Fruit fly (Drosophila melanogaster) whole organism, wandering third instar larva: ENCODE measurements around the gene MTF-1.

Experiments
- Abd-B ChIP-seq: fragments of >200 bp; optimal IDR thresholded peaks from 2 replicates; lab custom pipeline; 2017; ENCODE audit warnings: missing biosample characterization, missing genetic modification characterization
- CG32264 ChIP-seq: fragments of 200-800 bp; sonication (Bioruptor generic); optimal IDR thresholded peaks from 2 replicates; lab custom pipeline; 2016; ENCODE audit warnings: missing biosample characterization, missing genetic modification characterization
- CG9705 ChIP-seq: fragments of 200-800 bp; sonication (Bioruptor generic); optimal IDR thresholded peaks from 2 replicates; lab custom pipeline; 2018; ENCODE audit warnings: missing biosample characterization, mild to moderate bottlenecking, missing genetic modification characterization
- CrebA ChIP-seq: fragments of 200-800 bp; sonication (Bioruptor generic); optimal IDR thresholded peaks from 2 replicates; lab custom pipeline; 2016; ENCODE audit warnings: missing biosample characterization, mild to moderate bottlenecking, missing genetic modification characterization, borderline replicate concordance
- Dfd ChIP-seq: fragments of >200 bp; optimal IDR thresholded peaks from 2 replicates; lab custom pipeline; 2017; ENCODE audit warnings: missing biosample characterization, missing genetic modification characterization
- Dif ChIP-seq: fragments of 200-275, 200-300 bp; sonication (Bioruptor generic); optimal IDR thresholded peaks from 2 replicates; lab custom pipeline; 2018; ENCODE audit warnings: missing biosample characterization, missing genetic modification characterization; ENCODE audit not compliant: partially characterized antibody
- GATAd ChIP-seq: sonication (Bioruptor generic); optimal IDR thresholded peaks from 2 replicates; lab custom pipeline; 2016; ENCODE audit warnings: missing biosample characterization, missing genetic modification characterization
- Hnf4 ChIP-seq: fragments of 200-800 bp; sonication (Bioruptor generic); optimal IDR thresholded peaks from 2 replicates; lab custom pipeline; 2016; ENCODE audit warnings: missing biosample characterization, mild to moderate bottlenecking, missing genetic modification characterization
- Hr78 ChIP-seq: fragments of >200 bp; optimal IDR thresholded peaks from 2 replicates; lab custom pipeline; 2017; ENCODE audit warnings: missing biosample characterization, missing genetic modification characterization
- Hr83 ChIP-seq: fragments of 200-300 bp; sonication (Bioruptor generic); optimal IDR thresholded peaks from 2 replicates; lab custom pipeline; 2016; ENCODE audit warnings: missing biosample characterization, mild to moderate bottlenecking, missing genetic modification characterization, moderate library complexity; ENCODE audit not compliant: poor library complexity, severe bottlenecking
- Mio ChIP-seq: sonication (Bioruptor generic); optimal IDR thresholded peaks from 2 replicates; lab custom pipeline; 2016; ENCODE audit warnings: missing biosample characterization, missing genetic modification characterization
- Myc ChIP-seq: fragments of >200 bp; optimal IDR thresholded peaks from 2 replicates; lab custom pipeline; 2017
- OdsH ChIP-seq: fragments of 200-800 bp; sonication (Bioruptor generic); optimal IDR thresholded peaks from 2 replicates; lab custom pipeline; 2016; ENCODE audit warnings: missing biosample characterization, mild to moderate bottlenecking, missing genetic modification characterization
- Rel ChIP-seq, 2 experiments: fragments of 200-800 bp; sonication (Bioruptor generic) in 1 of 2; optimal IDR thresholded peaks; 2 replicates in 1 of 2; 3 replicates in 1 of 2; lab custom pipeline; 2016 to 2019; ENCODE audit warnings: mild to moderate bottlenecking in 2 of 2, missing biosample characterization in 2 of 2, missing genetic modification characterization in 2 of 2, moderate library complexity in 1 of 2
- Sp1 ChIP-seq: fragments of 200-800 bp; sonication (Bioruptor generic); optimal IDR thresholded peaks from 3 replicates; lab custom pipeline; 2019; ENCODE audit warnings: missing biosample characterization, mild to moderate bottlenecking, missing genetic modification characterization, moderate library complexity
- Vsx2 ChIP-seq: fragments of 200-300, 225-300 bp; sonication (Bioruptor generic); optimal IDR thresholded peaks from 2 replicates; lab custom pipeline; 2018; ENCODE audit warnings: missing biosample characterization, missing genetic modification characterization; ENCODE audit not compliant: partially characterized antibody
- br ChIP-seq: fragments of 200-800 bp; sonication (Bioruptor generic); optimal IDR thresholded peaks from 2 replicates; lab custom pipeline; 2016; ENCODE audit warnings: missing biosample characterization, missing genetic modification characterization
- brk ChIP-seq: fragments of 200-800 bp; sonication (Bioruptor generic); optimal IDR thresholded peaks from 2 replicates; lab custom pipeline; 2016; ENCODE audit warnings: missing biosample characterization, mild to moderate bottlenecking, missing genetic modification characterization
- dmrt93B ChIP-seq: fragments of 200-800 bp; sonication (Bioruptor generic); optimal IDR thresholded peaks from 2 replicates; lab custom pipeline; 2018; ENCODE audit warnings: missing biosample characterization, mild to moderate bottlenecking, missing genetic modification characterization
- dsf ChIP-seq: sonication (Bioruptor generic); optimal IDR thresholded peaks from 2 replicates; lab custom pipeline; 2016; ENCODE audit warnings: missing biosample characterization, missing genetic modification characterization, borderline replicate concordance
- ey ChIP-seq: fragments of 200-800 bp; sonication (Bioruptor generic); optimal IDR thresholded peaks from 2 replicates; lab custom pipeline; 2016; ENCODE audit warnings: missing biosample characterization, missing genetic modification characterization
- foxo ChIP-seq, 2 experiments: fragments of 200-800 bp; sonication (Bioruptor generic); optimal IDR thresholded peaks; 2 replicates in 1 of 2; 3 replicates in 1 of 2; lab custom pipeline; 2016 to 2017; ENCODE audit warnings: missing biosample characterization in 2 of 2, missing genetic modification characterization in 2 of 2
- fru ChIP-seq: fragments of 200-800 bp; sonication (Bioruptor generic); optimal IDR thresholded peaks from 3 replicates; lab custom pipeline; 2016; ENCODE audit warnings: missing biosample characterization, mild to moderate bottlenecking, missing genetic modification characterization
- jim ChIP-seq: fragments of 175-275, 200-325 bp; sonication (Bioruptor generic); optimal IDR thresholded peaks from 2 replicates; lab custom pipeline; 2016; ENCODE audit warnings: missing biosample characterization, mild to moderate bottlenecking, missing genetic modification characterization
- lola ChIP-seq: fragments of >200 bp; optimal IDR thresholded peaks from 2 replicates; lab custom pipeline; 2017; ENCODE audit warnings: missing biosample characterization, missing genetic modification characterization
- pan ChIP-seq: fragments of >200 bp; optimal IDR thresholded peaks from 2 replicates; lab custom pipeline; 2017
- psq ChIP-seq: fragments of 200-800 bp; sonication (Bioruptor generic); optimal IDR thresholded peaks from 3 replicates; lab custom pipeline; 2017; ENCODE audit warnings: missing biosample characterization, mild to moderate bottlenecking, missing genetic modification characterization, moderate library complexity
- rgr ChIP-seq: fragments of 200-800 bp; sonication (Bioruptor generic); optimal IDR thresholded peaks from 3 replicates; lab custom pipeline; 2016; ENCODE audit warnings: missing biosample characterization, mild to moderate bottlenecking, missing genetic modification characterization
- sage ChIP-seq: fragments of 200-800 bp; sonication (Bioruptor generic); optimal IDR thresholded peaks from 2 replicates; lab custom pipeline; 2016; ENCODE audit warnings: missing biosample characterization, mild to moderate bottlenecking, missing genetic modification characterization
- sv ChIP-seq: fragments of 200-800 bp; sonication (Bioruptor generic); optimal IDR thresholded peaks from 3 replicates; lab custom pipeline; 2016; ENCODE audit warnings: missing biosample characterization, missing genetic modification characterization
- tai ChIP-seq: sonication (Bioruptor generic); optimal IDR thresholded peaks from 2 replicates; lab custom pipeline; 2016; ENCODE audit warnings: missing biosample characterization, missing genetic modification characterization
- woc ChIP-seq: sonication (Bioruptor generic); optimal IDR thresholded peaks from 2 replicates; lab custom pipeline; 2016; ENCODE audit warnings: missing biosample characterization, mild to moderate bottlenecking, missing genetic modification characterization

Gene MTF-1

DNA sequence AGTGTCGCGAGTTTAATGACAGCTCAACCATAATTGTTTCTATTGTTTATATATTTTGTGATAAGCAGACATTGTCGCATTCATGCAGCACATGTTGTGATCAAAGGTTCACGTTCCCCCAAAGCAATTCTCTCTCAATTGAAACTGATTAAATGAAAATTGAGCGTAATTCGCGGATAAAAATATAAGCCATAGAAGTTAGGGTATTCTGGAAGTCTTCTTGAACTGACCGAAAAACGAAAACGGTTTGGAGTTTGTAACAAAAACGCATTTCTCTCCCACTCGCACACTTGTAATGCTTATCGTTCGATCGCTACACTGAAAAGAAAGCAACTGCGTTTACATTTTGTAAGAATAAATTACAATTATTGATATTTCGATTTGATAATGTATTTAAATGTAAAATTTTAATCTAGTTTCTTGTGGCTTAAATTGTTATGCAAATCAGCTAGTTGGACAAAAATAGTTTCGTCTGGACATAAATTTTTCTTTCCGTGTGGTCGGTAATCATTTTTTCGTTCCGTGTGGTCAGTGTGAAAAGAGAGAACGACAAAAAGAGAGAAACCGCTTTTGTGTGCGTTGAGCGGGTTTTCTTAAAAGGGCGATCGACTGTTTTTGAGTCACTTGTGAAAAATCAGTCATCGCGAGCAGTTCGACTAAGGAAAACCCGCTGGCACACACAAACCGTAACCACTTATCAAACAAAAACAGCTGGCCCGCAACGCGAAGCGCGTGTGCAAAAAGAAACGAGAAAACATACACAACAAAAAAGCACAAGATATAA, 7.3 kb upstream of the MTF-1 start, which contains the start of gene aay (continued):
- TF ChIP-seq jim (no peak), dsf (GFP tag; lab: Kevin White, UChicago) (peak; percentile 93), Sp1 (GFP tag; lab: Kevin White, UChicago) (peak; percentile 98), Hr78 (GFP tag; lab: Kevin White, UChicago) (no peak)
- TF ChIP-seq, all 38 proteins: peak for 25

DNA sequence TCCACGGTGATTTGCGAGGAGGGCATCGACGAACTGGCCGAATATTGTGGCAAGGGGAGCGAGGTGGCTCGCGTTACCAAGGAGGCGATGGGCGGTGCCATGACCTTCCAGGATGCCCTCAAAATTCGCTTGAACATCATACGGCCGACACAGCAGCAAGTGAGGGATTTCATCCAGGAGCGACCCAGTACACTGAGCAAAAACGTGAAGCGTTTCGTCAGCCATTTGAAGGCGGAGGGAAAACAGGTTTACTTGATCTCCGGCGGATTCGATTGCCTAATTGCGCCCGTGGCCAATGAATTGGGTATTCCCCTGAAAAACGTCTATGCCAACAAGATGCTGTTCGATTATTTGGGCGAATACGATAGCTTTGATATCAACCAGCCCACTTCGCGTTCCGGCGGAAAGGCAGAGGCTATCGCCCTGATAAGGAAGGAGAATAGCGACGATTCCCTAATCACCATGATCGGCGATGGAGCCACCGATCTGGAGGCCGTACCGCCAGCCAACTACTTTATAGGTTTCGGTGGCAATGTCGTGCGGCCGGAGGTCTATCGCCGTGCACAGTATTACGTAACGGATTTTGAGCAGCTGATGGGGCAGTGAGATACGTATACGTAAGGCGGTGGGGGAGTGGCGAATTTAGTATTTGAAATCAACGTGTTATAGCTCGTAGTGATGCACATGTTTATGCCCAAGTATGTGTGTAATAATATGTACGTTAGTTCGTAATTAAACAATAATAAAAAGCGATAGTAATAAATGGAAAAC, 6.2 kb upstream of the MTF-1 start:
- TF ChIP-seq brk (GFP tag; lab: Kevin White, UChicago) (no peak), Myc (lab: Kevin White, UChicago) (no peak), OdsH (GFP tag; lab: Kevin White, UChicago) (no peak), Rel (GFP tag; optimal IDR thresholded peaks at IDR 0.05; lab: Kevin White, UChicago) (no peak), Rel (tag; optimal IDR thresholded peaks at IDR 0.05; lab: Kevin White, UChicago) (peak; percentile 76)

DNA sequence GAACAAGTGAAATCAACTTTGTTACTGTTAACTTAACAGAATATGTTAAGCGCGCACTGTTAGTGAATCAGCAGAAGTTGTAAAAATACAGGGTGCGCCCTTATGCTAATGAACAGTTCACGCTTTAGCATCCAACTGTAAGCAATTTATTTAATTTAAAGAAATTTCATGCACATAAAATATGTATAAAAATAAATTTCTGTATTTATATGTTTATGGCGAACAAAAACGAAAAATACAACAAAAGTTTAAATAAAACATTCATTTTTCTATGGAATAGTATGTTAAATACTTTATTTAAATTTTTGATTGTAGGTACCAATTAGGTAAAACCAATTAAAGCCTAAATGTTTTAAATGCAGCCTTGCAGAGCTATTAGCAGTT, 5.6 kb upstream of the MTF-1 start:
- TF ChIP-seq psq = no peak
- TF ChIP-seq sage = peak; percentile 8
- no peak for TF ChIP-seq lola (GFP tag; lab: Kevin White, UChicago)
- no peak for TF ChIP-seq GATAd (GFP tag; lab: Kevin White, UChicago)
- TF ChIP-seq br (GFP tag; lab: Kevin White, UChicago) = no peak
- TF ChIP-seq Sp1 (GFP tag; lab: Kevin White, UChicago) = peak; percentile 4
- TF ChIP-seq rgr = no peak
- TF ChIP-seq woc (GFP tag; lab: Kevin White, UChicago) = no peak
- no peak for TF ChIP-seq Abd-B (GFP tag; lab: Kevin White, UChicago)
- TF ChIP-seq tai (GFP tag; lab: Kevin White, UChicago) = no peak
- no peak for TF ChIP-seq fru
- no peak for TF ChIP-seq Myc (lab: Kevin White, UChicago)
- no peak for TF ChIP-seq sv
- TF ChIP-seq CG32264 (GFP tag; lab: Kevin White, UChicago) = no peak
- TF ChIP-seq CG9705 (GFP tag; lab: Kevin White, UChicago) = no peak
- peak in 1 of 2 experiments; percentile 14 for TF ChIP-seq foxo (GFP tag; optimal IDR thresholded peaks at IDR 0.05; lab: Kevin White, UChicago)
- no peak for TF ChIP-seq pan (lab: Kevin White, UChicago)
- TF ChIP-seq Rel (GFP tag; optimal IDR thresholded peaks at IDR 0.05; lab: Kevin White, UChicago) = no peak
- TF ChIP-seq Rel (tag; optimal IDR thresholded peaks at IDR 0.05; lab: Kevin White, UChicago) = no peak
- no peak for TF ChIP-seq Mio (GFP tag; lab: Kevin White, UChicago)
- TF ChIP-seq Hnf4 (GFP tag; lab: Kevin White, UChicago) = no peak
- no peak for TF ChIP-seq dsf (GFP tag; lab: Kevin White, UChicago)
- TF ChIP-seq CrebA (GFP tag; lab: Kevin White, UChicago) = no peak
- no peak for TF ChIP-seq Dif (GFP tag; lab: Kevin White, UChicago)
- peak; percentile 8 for TF ChIP-seq OdsH (GFP tag; lab: Kevin White, UChicago)
- no peak for TF ChIP-seq Hr83 (GFP tag; lab: Kevin White, UChicago)
- no peak for TF ChIP-seq Dfd
- no peak for TF ChIP-seq ey
- TF ChIP-seq brk (GFP tag; lab: Kevin White, UChicago) = peak; percentile 62
- TF ChIP-seq Vsx2 (GFP tag; lab: Kevin White, UChicago) = no peak
- TF ChIP-seq, all 38 proteins: peak for 5

DNA sequence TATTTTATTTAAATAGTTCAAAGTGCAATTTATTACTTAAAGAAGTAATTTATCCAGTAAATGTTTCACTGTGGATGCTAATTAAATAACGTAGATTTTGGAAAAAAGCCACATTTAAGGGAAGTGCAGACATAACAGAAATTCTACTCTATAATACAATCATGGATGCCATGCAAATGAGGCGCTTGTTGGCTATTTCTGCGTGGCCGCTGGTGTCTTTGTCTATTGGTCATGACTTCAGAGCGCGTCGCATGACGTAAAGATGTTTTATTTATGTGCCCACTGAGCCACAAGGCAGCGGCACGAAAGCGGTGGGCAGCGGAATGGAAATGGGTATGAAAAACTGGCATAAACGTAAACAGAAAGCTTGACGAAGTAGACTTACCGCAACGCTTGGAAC, 4.3 kb upstream of the MTF-1 start:
- TF ChIP-seq ey = no peak
- no peak for TF ChIP-seq Mio (GFP tag; lab: Kevin White, UChicago)
- TF ChIP-seq CG32264 (GFP tag; lab: Kevin White, UChicago) = no peak
- no peak for TF ChIP-seq dmrt93B
- TF ChIP-seq OdsH (GFP tag; lab: Kevin White, UChicago) = no peak
- TF ChIP-seq fru = no peak
- TF ChIP-seq Hr83 (GFP tag; lab: Kevin White, UChicago) = no peak
